Worm (Caenorhabditis elegans): Measurements from ENCODE around the gene F13B12.2.

Gene F13B12.2

ce11 chrIV:10453001-10453400 is 24.1 kb upstream of the F13B12.2 start, which contains the start of gene F01D4.8:
TSS of gene F01D4.8 (minus strand) at chrIV:10453101.
- TF ChIP-seq ceh-28 (tag; optimal IDR thresholded peaks at IDR 0.05) (no peak), ctbp-1 (GFP tag; IDR thresholded peaks at IDR 0.05) (no peak), spr-1 (tag; optimal IDR thresholded peaks at IDR 0.05) (no peak)

DNA sequence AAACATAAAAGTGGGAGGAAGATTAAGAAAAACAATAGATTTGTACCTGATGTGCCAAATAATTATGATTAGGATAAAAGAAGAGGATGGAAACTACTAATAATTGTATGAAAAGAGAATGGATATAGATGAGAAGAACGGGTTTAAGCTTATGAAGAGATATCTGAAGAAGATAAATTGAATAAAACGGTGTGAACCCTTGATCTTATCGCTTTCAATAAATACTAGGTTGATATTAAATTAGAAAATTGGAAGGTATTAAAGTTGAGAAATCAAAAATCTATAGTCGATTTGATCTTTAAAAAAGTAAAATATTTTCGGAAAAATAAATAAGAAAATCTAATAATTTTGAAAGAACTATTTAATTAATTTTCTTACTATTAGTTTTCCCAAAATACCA is 20.9 kb upstream of the F13B12.2 start, which contains the start of gene F13B12.4:
TSS of gene F13B12.4 (minus strand) at position 101 of the 400 bp plus-strand sequence.
- TF ChIP-seq hlh-11 (tag; optimal IDR thresholded peaks at IDR 0.05) = no peak
- TF ChIP-seq nhr-102 (tag; optimal IDR thresholded peaks at IDR 0.05) = no peak
- TF ChIP-seq nhr-10 (tag; optimal IDR thresholded peaks at IDR 0.05) = no peak
- no peak for TF ChIP-seq rbr-2 (tag; optimal IDR thresholded peaks at IDR 0.05)
- TF ChIP-seq mep-1 (tag; optimal IDR thresholded peaks at IDR 0.05) = no peak
- TF ChIP-seq nhr-77 (tag; optimal IDR thresholded peaks at IDR 0.05) = no peak
- TF ChIP-seq nhr-6 (tag; optimal IDR thresholded peaks at IDR 0.05) = no peak
- no peak for TF ChIP-seq dve-1 (tag; optimal IDR thresholded peaks at IDR 0.05; ENCODE audit: insufficient read depth)
- no peak for TF ChIP-seq lin-29 (GFP tag; IDR thresholded peaks at IDR 0.05)
- TF ChIP-seq saeg-2 (GFP tag; IDR thresholded peaks at IDR 0.05) = no peak

- no peak for TF ChIP-seq ZK546.5 (tag; optimal IDR thresholded peaks at IDR 0.05)
- no peak for TF ChIP-seq dmd-6 (GFP tag; IDR thresholded peaks at IDR 0.05)
- no peak for TF ChIP-seq fos-1 (tag; optimal IDR thresholded peaks at IDR 0.05)
- no peak for TF ChIP-seq hlh-30 (tag; optimal IDR thresholded peaks at IDR 0.05; ENCODE audit: insufficient read depth)
- no peak for TF ChIP-seq mdl-1 (tag; optimal IDR thresholded peaks at IDR 0.05)
- no peak for TF ChIP-seq nhr-6 (tag; optimal IDR thresholded peaks at IDR 0.05)
- no peak for TF ChIP-seq lin-1 (GFP tag; IDR thresholded peaks at IDR 0.05)
- no peak for TF ChIP-seq attf-4 (tag; optimal IDR thresholded peaks at IDR 0.05)
- TF ChIP-seq unc-130 (GFP tag; optimal IDR thresholded peaks at IDR 0.05) = no peak
- TF ChIP-seq egl-43 (GFP tag; IDR thresholded peaks at IDR 0.05) = no peak
- TF ChIP-seq dmd-9 (GFP tag; IDR thresholded peaks at IDR 0.05) = no peak
- TF ChIP-seq lim-7 (GFP tag; IDR thresholded peaks at IDR 0.05) = no peak
- TF ChIP-seq cey-2 (tag; optimal IDR thresholded peaks at IDR 0.05; ENCODE audit: borderline replicate concordance, insufficient read depth) = no peak
- no peak for TF ChIP-seq daf-8 (GFP tag; IDR thresholded peaks at IDR 0.05)
- TF ChIP-seq ceh-32 (tag; optimal IDR thresholded peaks at IDR 0.05; ENCODE audit: poor library complexity) = no peak
Measured at ce11 chrIV:10443510-10443909, 14.6 kb upstream of the F13B12.2 start, which contains the start of gene F13B12.7. TSS of gene F13B12.7 (plus strand) at chrIV:10443810.

DNA sequence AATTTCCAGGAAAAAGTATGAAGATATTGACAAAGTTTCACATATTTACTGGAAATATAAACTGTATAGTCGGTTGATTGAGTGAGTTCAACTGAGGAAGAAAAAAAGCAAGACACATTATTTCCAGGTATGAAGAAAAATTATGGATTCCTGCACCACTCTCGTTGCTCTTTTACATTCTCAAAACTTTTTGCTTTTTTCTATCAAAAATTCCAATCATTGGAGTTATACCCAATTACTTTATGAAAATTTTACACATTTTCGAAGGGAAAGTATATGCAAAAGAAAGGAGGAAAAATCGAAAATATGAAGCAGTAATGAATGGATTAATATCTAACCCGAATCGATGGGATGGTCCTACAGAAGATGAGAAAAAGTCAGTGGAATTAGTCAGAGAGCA is 14.0 kb upstream of the F13B12.2 start:
- TF ChIP-seq unc-62 (GFP tag; optimal IDR thresholded peaks at IDR 0.05 in 1 of 2) (peak in 1 of 2 experiments; percentile 51), unc-62 (tag; optimal IDR thresholded peaks at IDR 0.05) (no peak), egl-43 (GFP tag; IDR thresholded peaks at IDR 0.05) (no peak)

- no peak for TF ChIP-seq nhr-237 (tag; optimal IDR thresholded peaks at IDR 0.05)
- no peak for TF ChIP-seq duxl-1 (tag; optimal IDR thresholded peaks at IDR 0.05; ENCODE audit: poor library complexity)
- TF ChIP-seq dmd-6 (GFP tag; IDR thresholded peaks at IDR 0.05) = peak; percentile 90
- no peak for TF ChIP-seq saeg-2 (GFP tag; IDR thresholded peaks at IDR 0.05)
- peak; percentile 82 for TF ChIP-seq nhr-28 (tag; optimal IDR thresholded peaks at IDR 0.05)
- TF ChIP-seq pqm-1 (tag; optimal IDR thresholded peaks at IDR 0.05) = peak; percentile 97
- no peak for TF ChIP-seq ceh-20 (GFP tag; IDR thresholded peaks at IDR 0.05)
- no peak for TF ChIP-seq lin-38 (GFP tag; IDR thresholded peaks at IDR 0.05)
- TF ChIP-seq nhr-77 (tag; optimal IDR thresholded peaks at IDR 0.05) = peak; percentile 38
- no peak for TF ChIP-seq daf-16 (GFP tag; optimal IDR thresholded peaks at IDR 0.05)
- TF ChIP-seq daf-16 (tag; optimal IDR thresholded peaks at IDR 0.05) = peak; percentile 79
- TF ChIP-seq nhr-48 (tag; optimal IDR thresholded peaks at IDR 0.05) = peak; percentile 18
- TF ChIP-seq spr-1 (tag; optimal IDR thresholded peaks at IDR 0.05) = no peak
- no peak for TF ChIP-seq Y48G9A.11 (GFP tag; IDR thresholded peaks at IDR 0.05)
- no peak for TF ChIP-seq lir-3 (tag; optimal IDR thresholded peaks at IDR 0.05)
- TF ChIP-seq unc-62 (GFP tag; optimal IDR thresholded peaks at IDR 0.05 in 1 of 2) = peak in 1 of 2 experiments; percentile 53
- TF ChIP-seq unc-62 (tag; optimal IDR thresholded peaks at IDR 0.05) = no peak
Measured at ce11 chrIV:10438901-10439300, 10.0 kb upstream of the F13B12.2 start, which contains the start of gene F13B12.3. TSS of gene F13B12.3 (plus strand) at chrIV:10439123.

Measured in whole organism, L4 larva.